Fruit fly (Drosophila melanogaster) whole organism, embryonic: ENCODE data around the gene meigo.
A peak's percentile ranks its signal among the peaks of the same experiment; 100 is the strongest.

Experiments used
- BEAF-32 ChIP-seq: fragments of 200-800 bp; sonication (Bioruptor generic); optimal IDR thresholded peaks from 3 replicates; lab custom pipeline; 2017; ENCODE audit warnings: missing biosample characterization, missing genetic modification characterization, mild to moderate bottlenecking, moderate library complexity, missing genetic modification reagents
- Bgb ChIP-seq: fragments of 200-800 bp; sonication (Bioruptor generic); IDR thresholded peaks from 2 replicates; pipeline ENCODE4 v1.3.6; 2022; ENCODE audit warnings: missing biosample characterization, missing genetic modification characterization; ENCODE audit not compliant: partially characterized antibody
- CG10321 ChIP-seq: fragments of 200-800 bp; sonication (Bioruptor generic); IDR thresholded peaks from 2 replicates; pipeline ENCODE4 v1.3.6; 2022; ENCODE audit warnings: missing biosample characterization, missing genetic modification characterization
- CG10366 ChIP-seq: fragments of 200-800 bp; sonication (Bioruptor generic); IDR thresholded peaks from 2 replicates; pipeline ENCODE4 v1.3.6; 2022; ENCODE audit warnings: missing biosample characterization, missing genetic modification characterization
- CG15479 ChIP-seq: fragments of 200-800 bp; sonication (Bioruptor generic); optimal IDR thresholded peaks from 3 replicates; lab custom pipeline; 2019; ENCODE audit warnings: missing biosample characterization, mild to moderate bottlenecking, missing genetic modification characterization, moderate library complexity
- CG15514 ChIP-seq: fragments of 200-800 bp; sonication (Bioruptor generic); optimal IDR thresholded peaks from 3 replicates; lab custom pipeline; 2017; ENCODE audit warnings: missing biosample characterization, missing genetic modification characterization, mild to moderate bottlenecking, moderate library complexity, missing genetic modification reagents
- CG16813 ChIP-seq: fragments of 200-800 bp; sonication (Bioruptor generic); IDR thresholded peaks from 3 replicates; pipeline ENCODE4 v1.3.6; 2022; ENCODE audit warnings: missing biosample characterization, missing genetic modification characterization; ENCODE audit not compliant: partially characterized antibody
- CG17186 ChIP-seq: fragments of 200-800 bp; sonication (Bioruptor generic); optimal IDR thresholded peaks from 3 replicates; lab custom pipeline; 2017; ENCODE audit warnings: missing biosample characterization, missing genetic modification reagents, missing genetic modification characterization
- CG17829 ChIP-seq: fragments of 200-800 bp; optimal IDR thresholded peaks from 2 replicates; lab custom pipeline; 2019; ENCODE audit warnings: missing biosample characterization, mild to moderate bottlenecking, missing genetic modification characterization, moderate library complexity
- CG2116 ChIP-seq: fragments of 200-800 bp; sonication (Bioruptor generic); optimal IDR thresholded peaks from 3 replicates; lab custom pipeline; 2018; ENCODE audit warnings: missing biosample characterization, mild to moderate bottlenecking, missing genetic modification characterization
- CG30020 ChIP-seq: fragments of 200-800 bp; optimal IDR thresholded peaks from 2 replicates; lab custom pipeline; 2019; ENCODE audit warnings: missing biosample characterization, mild to moderate bottlenecking, missing genetic modification characterization, moderate library complexity
- CG34224 ChIP-seq: fragments of 200-800 bp; sonication (Bioruptor generic); IDR thresholded peaks from 3 replicates; pipeline ENCODE4 v1.3.6; 2022; ENCODE audit warnings: missing biosample characterization, missing genetic modification characterization; ENCODE audit not compliant: partially characterized antibody
- CG3847 ChIP-seq: fragments of 200-800 bp; sonication (Bioruptor generic); IDR thresholded peaks from 2 replicates; pipeline ENCODE4 v1.3.6; 2022; ENCODE audit warnings: missing biosample characterization, missing genetic modification characterization
- CG9797 ChIP-seq: fragments of 200-800 bp; sonication (Bioruptor generic); optimal IDR thresholded peaks from 3 replicates; lab custom pipeline; 2018; ENCODE audit warnings: missing biosample characterization, mild to moderate bottlenecking, missing genetic modification characterization
- Camta ChIP-seq: fragments of 200-800 bp; sonication (Bioruptor generic); optimal IDR thresholded peaks from 2 replicates; lab custom pipeline; 2016; ENCODE audit warnings: missing biosample characterization, missing genetic modification characterization
- Dbx ChIP-seq: fragments of 200-800 bp; sonication (Bioruptor generic); IDR thresholded peaks from 3 replicates; pipeline ENCODE4 v1.3.6; 2022; ENCODE audit warnings: missing biosample characterization, missing genetic modification characterization
- Dp ChIP-seq: fragments of 200-800 bp; sonication (Bioruptor generic); optimal IDR thresholded peaks from 2 replicates; lab custom pipeline; 2018; ENCODE audit warnings: missing biosample characterization, mild to moderate bottlenecking, missing genetic modification characterization, moderate library complexity
- Gsc ChIP-seq: fragments of 200-800 bp; sonication (Bioruptor generic); IDR thresholded peaks from 2 replicates; pipeline ENCODE4 v1.3.6; 2022; ENCODE audit warnings: missing biosample characterization, missing genetic modification characterization
- HLH4C ChIP-seq: fragments of 200-800 bp; sonication (Bioruptor generic); IDR thresholded peaks from 3 replicates; pipeline ENCODE4 v1.3.6; 2022; ENCODE audit warnings: missing biosample characterization, missing genetic modification characterization; ENCODE audit not compliant: partially characterized antibody
- HmgZ ChIP-seq: fragments of 200-800 bp; sonication (Bioruptor generic); optimal IDR thresholded peaks from 2 replicates; lab custom pipeline; 2018; ENCODE audit warnings: missing biosample characterization, mild to moderate bottlenecking, missing genetic modification characterization
- MBD-R2 ChIP-seq: fragments of 200-800 bp; sonication (Bioruptor generic); IDR thresholded peaks from 2 replicates; pipeline ENCODE4 v1.3.6; 2022; ENCODE audit warnings: missing biosample characterization, missing genetic modification characterization
- MESR4 ChIP-seq: fragments of 200-800 bp; sonication (Bioruptor generic); optimal IDR thresholded peaks from 2 replicates; lab custom pipeline; 2018; ENCODE audit warnings: missing biosample characterization, mild to moderate bottlenecking, missing genetic modification characterization, moderate library complexity
- Max ChIP-seq: fragments of 200-800 bp; sonication (Bioruptor generic); optimal IDR thresholded peaks from 2 replicates; lab custom pipeline; 2016; ENCODE audit warnings: missing biosample characterization, mild to moderate bottlenecking, missing genetic modification characterization
- Med ChIP-seq: fragments of 200-800 bp; sonication (Bioruptor generic); peaks from one replicate; lab custom pipeline; 2016; ENCODE audit warnings: missing biosample characterization, missing genetic modification characterization, mild to moderate bottlenecking, inconsistent platforms, moderate library complexity
- NC2β ChIP-seq: fragments of 200-800 bp; sonication (Bioruptor generic); optimal IDR thresholded peaks from 2 replicates; lab custom pipeline; 2016; ENCODE audit warnings: missing biosample characterization, missing genetic modification characterization
- Opbp ChIP-seq: fragments of 200-800 bp; sonication (Bioruptor generic); IDR thresholded peaks from 3 replicates; pipeline ENCODE4 v1.3.6; 2022; ENCODE audit warnings: missing biosample characterization, missing genetic modification characterization; ENCODE audit not compliant: partially characterized antibody
- Scr ChIP-seq: fragments of 200-800 bp; sonication (Bioruptor generic); IDR thresholded peaks from 2 replicates; pipeline ENCODE4 v1.3.6; 2022; ENCODE audit warnings: missing biosample characterization, missing genetic modification characterization; ENCODE audit not compliant: partially characterized antibody
- Sin3A ChIP-seq: fragments of >200 bp; optimal IDR thresholded peaks from 2 replicates; lab custom pipeline; 2018
- Sox100B ChIP-seq: fragments of 200-800 bp; sonication (Bioruptor generic); optimal IDR thresholded peaks from 3 replicates; lab custom pipeline; 2018; ENCODE audit warnings: missing biosample characterization, mild to moderate bottlenecking, missing genetic modification characterization
- Sry-δ ChIP-seq: fragments of 200-800 bp; sonication (Bioruptor generic); optimal IDR thresholded peaks from 2 replicates; lab custom pipeline; 2016; ENCODE audit warnings: missing biosample characterization, missing genetic modification characterization
- Trl ChIP-seq, 3 experiments: fragments of >200 bp in 2 of 3; fragments of 200-800 bp in 1 of 3; sonication (Bioruptor generic) in 1 of 3; optimal IDR thresholded peaks; 2 replicates in 1 of 3; 3 replicates in 2 of 3; lab custom pipeline; 2016 to 2017; ENCODE audit warnings: missing biosample characterization in 1 of 3, missing genetic modification characterization in 1 of 3
- Xbp1 ChIP-seq: fragments of 200-800 bp; sonication (Bioruptor generic); optimal IDR thresholded peaks from 3 replicates; lab custom pipeline; 2016; ENCODE audit warnings: missing biosample characterization, mild to moderate bottlenecking, missing genetic modification characterization
- amos ChIP-seq: fragments of 200-800 bp; sonication (Bioruptor generic); IDR thresholded peaks from 2 replicates; pipeline ENCODE4 v1.3.6; 2022; ENCODE audit warnings: missing biosample characterization, missing genetic modification characterization; ENCODE audit not compliant: partially characterized antibody
- bbx ChIP-seq: fragments of 200-800 bp; sonication (Bioruptor generic); IDR thresholded peaks from 2 replicates; pipeline ENCODE4 v1.3.6; 2022; ENCODE audit warnings: missing biosample characterization, missing genetic modification characterization; ENCODE audit not compliant: partially characterized antibody
- cwo ChIP-seq: fragments of 200-800 bp; sonication (Bioruptor generic); optimal IDR thresholded peaks from 3 replicates; lab custom pipeline; 2017; ENCODE audit warnings: missing biosample characterization, missing genetic modification characterization, mild to moderate bottlenecking, moderate library complexity, missing genetic modification reagents
- dm ChIP-seq: fragments of 200-800 bp; sonication (Bioruptor generic); optimal IDR thresholded peaks from 3 replicates; lab custom pipeline; 2016; ENCODE audit warnings: missing biosample characterization, missing genetic modification characterization
- en ChIP-seq: fragments of 200-800 bp; sonication (Bioruptor generic); optimal IDR thresholded peaks from 2 replicates; lab custom pipeline; 2016; ENCODE audit warnings: missing biosample characterization, missing genetic modification characterization
- ftz-f1 ChIP-seq: fragments of 200-800 bp; sonication (Bioruptor generic); optimal IDR thresholded peaks from 2 replicates; lab custom pipeline; 2016; ENCODE audit warnings: missing biosample characterization, missing genetic modification characterization
- gfzf ChIP-seq: fragments of 200-800 bp; sonication (Bioruptor generic); optimal IDR thresholded peaks from 2 replicates; lab custom pipeline; 2016; ENCODE audit warnings: missing biosample characterization, mild to moderate bottlenecking, missing genetic modification characterization, moderate library complexity
- ind ChIP-seq: fragments of 200-800 bp; sonication (Bioruptor generic); optimal IDR thresholded peaks from 3 replicates; lab custom pipeline; 2016; ENCODE audit warnings: missing biosample characterization, missing genetic modification characterization
- knrl ChIP-seq: fragments of 200-800 bp; sonication (Bioruptor generic); IDR thresholded peaks from 3 replicates; pipeline ENCODE4 v1.3.6; 2022; ENCODE audit warnings: missing biosample characterization, missing genetic modification characterization; ENCODE audit not compliant: partially characterized antibody
- phol ChIP-seq: fragments of 200-800 bp; sonication (Bioruptor generic); optimal IDR thresholded peaks from 3 replicates; lab custom pipeline; 2018; ENCODE audit warnings: missing biosample characterization, mild to moderate bottlenecking, missing genetic modification characterization, moderate library complexity
- pzg ChIP-seq: fragments of 200-800 bp; sonication (Bioruptor generic); optimal IDR thresholded peaks from 3 replicates; lab custom pipeline; 2018; ENCODE audit warnings: missing biosample characterization, mild to moderate bottlenecking, missing genetic modification characterization, moderate library complexity
- sens ChIP-seq: fragments of 200-800 bp; sonication (Bioruptor generic); peaks from one replicate; lab custom pipeline; 2016; ENCODE audit warnings: missing biosample characterization, missing genetic modification characterization
- ssp ChIP-seq: fragments of 200-800 bp; sonication (Bioruptor generic); IDR thresholded peaks from 2 replicates; pipeline ENCODE4 v1.3.6; 2022; ENCODE audit warnings: missing biosample characterization, missing genetic modification characterization
- trem ChIP-seq: fragments of 200-800 bp; optimal IDR thresholded peaks from 3 replicates; lab custom pipeline; 2019; ENCODE audit warnings: missing biosample characterization, mild to moderate bottlenecking, missing genetic modification characterization, moderate library complexity
- ttk ChIP-seq: fragments of 200-800 bp; sonication (Bioruptor generic); IDR thresholded peaks from 2 replicates; pipeline ENCODE4 v2.1.2; 2022; ENCODE audit warnings: missing biosample characterization, missing genetic modification characterization
- unc-4 ChIP-seq: fragments of 200-800 bp; sonication (Bioruptor generic); IDR thresholded peaks from 2 replicates; pipeline ENCODE4 v1.3.6; 2022; ENCODE audit warnings: missing biosample characterization, missing genetic modification characterization; ENCODE audit not compliant: partially characterized antibody

Gene meigo

DNA sequence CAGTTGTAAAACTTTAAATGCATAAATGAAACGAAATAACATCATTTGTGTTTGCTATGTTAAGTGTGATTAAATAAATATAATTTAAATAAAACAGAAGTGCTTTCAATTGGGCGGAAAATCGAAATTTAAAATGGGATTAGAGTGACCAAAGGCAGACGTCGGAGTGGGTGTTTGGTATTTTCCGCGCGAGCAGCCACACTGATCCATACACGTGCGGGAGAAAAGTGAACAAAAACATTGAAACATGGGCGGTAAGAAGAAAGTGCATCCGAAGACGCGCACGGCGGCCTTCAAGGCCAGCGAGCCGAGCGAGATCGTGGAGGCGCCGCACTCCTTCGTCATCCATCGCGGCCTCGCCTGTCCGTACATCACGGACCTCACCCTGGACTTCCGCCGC is 22.0 kb upstream of the meigo start, which contains the start of gene ppan:
Gene ppan, plus strand, starts transcription at position 198 of the 400 bp plus-strand sequence.
- no peak for TF ChIP-seq Trl (optimal IDR thresholded peaks at IDR 0.05; lab: Kevin White, UChicago)
- TF ChIP-seq Trl (GFP tag; optimal IDR thresholded peaks at IDR 0.05; lab: Kevin White, UChicago) = no peak
- TF ChIP-seq CG34224 (GFP tag; lab: Robert Waterston, UW) = peak; percentile 25; the same call in 1 of the 3 replicates
- TF ChIP-seq CG9797 (GFP tag; lab: Kevin White, UChicago) = peak; percentile 87
- TF ChIP-seq CG10366 = no peak
- TF ChIP-seq CG15514 (GFP tag; lab: Kevin White, UChicago) = peak; percentile 66
- peak; percentile 78 for TF ChIP-seq pzg (GFP tag; lab: Kevin White, UChicago)
- TF ChIP-seq CG30020 = peak; percentile 10
- TF ChIP-seq knrl (GFP tag; lab: Robert Waterston, UW) = peak; percentile 44; the same call in 1 of the 3 replicates
- no peak for TF ChIP-seq CG15479 (GFP tag; lab: Kevin White, UChicago)
- peak; percentile 35; the same call in 1 of the 2 replicates for TF ChIP-seq unc-4 (GFP tag; lab: Robert Waterston, UW)
- TF ChIP-seq Sox100B (GFP tag; lab: Kevin White, UChicago) = no peak
- peak; percentile 70 for TF ChIP-seq Med (GFP tag; lab: Kevin White, UChicago)
- peak; percentile 11 for TF ChIP-seq CG17829 (tag; lab: Kevin White, UChicago)
- TF ChIP-seq Xbp1 = no peak
- peak; percentile 82 for TF ChIP-seq MBD-R2 (GFP tag; lab: Robert Waterston, UW)
- peak; percentile 96 for TF ChIP-seq dm (GFP tag; lab: Kevin White, UChicago)
- TF ChIP-seq Dbx = 0 out of 3 replicates have a peak, but pooled peaks have one; percentile 10
- TF ChIP-seq HLH4C (GFP tag; lab: Robert Waterston, UW) = peak; percentile 43; the same call in 1 of the 3 replicates
- TF ChIP-seq gfzf (GFP tag; lab: Kevin White, UChicago) = peak; percentile 85
- TF ChIP-seq en = no peak
- TF ChIP-seq sens = peak; percentile 3
- peak; percentile 6 for TF ChIP-seq Sin3A (lab: Kevin White, UChicago)
- TF ChIP-seq Gsc (GFP tag; lab: Robert Waterston, UW) = no peak
- 0 out of 2 replicates have a peak, but pooled peaks have one; percentile 31 for TF ChIP-seq bbx (GFP tag; lab: Robert Waterston, UW)
- peak; percentile 53 for TF ChIP-seq Bgb (GFP tag; lab: Robert Waterston, UW)
- TF ChIP-seq CG3847 (GFP tag; lab: Robert Waterston, UW) = peak; percentile 53; the same call in 1 of the 2 replicates
- peak; percentile 84 for TF ChIP-seq Dp (GFP tag; lab: Kevin White, UChicago)
- peak; percentile 28 for TF ChIP-seq phol (tag; lab: Kevin White, UChicago)
- TF ChIP-seq MESR4 (GFP tag; lab: Kevin White, UChicago) = peak; percentile 64
- peak; percentile 23 for TF ChIP-seq HmgZ (tag; lab: Kevin White, UChicago)
- TF ChIP-seq ind (GFP tag; lab: Kevin White, UChicago) = no peak
- TF ChIP-seq Opbp (GFP tag; lab: Robert Waterston, UW) = peak; percentile 17; the same call in 1 of the 3 replicates
- peak; percentile 46 for TF ChIP-seq CG17186 (GFP tag; lab: Kevin White, UChicago)
- TF ChIP-seq trem (tag; lab: Kevin White, UChicago) = peak; percentile 33
- TF ChIP-seq ftz-f1 (GFP tag; lab: Kevin White, UChicago) = peak; percentile 66
- peak; percentile 91 for TF ChIP-seq Max
- TF ChIP-seq CG10321 (GFP tag; lab: Robert Waterston, UW) = no peak
- peak; percentile 20 for TF ChIP-seq Sry-δ
- peak; percentile 44 for TF ChIP-seq CG2116
- TF ChIP-seq Scr = peak; percentile 33
- no peak for TF ChIP-seq ttk (GFP tag; lab: Robert Waterston, UW)
- TF ChIP-seq Camta = no peak
- TF ChIP-seq BEAF-32 = peak; percentile 39
- peak; percentile 46 for TF ChIP-seq ssp (GFP tag; lab: Robert Waterston, UW)
- TF ChIP-seq NC2β (GFP tag; lab: Kevin White, UChicago) = peak; percentile 2
- peak; percentile 36; the same call in 1 of the 2 replicates for TF ChIP-seq amos (GFP tag; lab: Robert Waterston, UW)
- peak; percentile 15; the same call in 1 of the 3 replicates for TF ChIP-seq CG16813 (GFP tag; lab: Robert Waterston, UW)
- TF ChIP-seq cwo (GFP tag; lab: Kevin White, UChicago) = peak; percentile 97
